Worm (Caenorhabditis elegans) whole organism, young adult: ENCODE results near the gene srw-69.

Experiments
- B0261.1 ChIP-seq: sonication (generic microtip); optimal IDR thresholded peaks from 2 replicates; lab custom pipeline; 2016; ENCODE audit warnings: mild to moderate bottlenecking, missing genetic modification characterization, moderate library complexity, missing compliant biosample characterization
- B0336.3 ChIP-seq: fragments of 200-800 bp; sonication (Bioruptor generic); IDR thresholded peaks from 2 replicates; pipeline ENCODE4 v1.3.6; 2022; ENCODE audit warnings: missing genetic modification characterization, missing compliant biosample characterization
- C06A6.2 ChIP-seq: fragments of 200-800 bp; sonication (Bioruptor generic); conservative IDR thresholded peaks from 2 replicates; pipeline ENCODE4 v1.3.6; 2022; ENCODE audit warnings: missing genetic modification characterization, missing compliant biosample characterization
- F10E7.11 ChIP-seq: sonication (generic microtip); optimal IDR thresholded peaks from 2 replicates; lab custom pipeline; 2017; ENCODE audit warnings: mild to moderate bottlenecking, missing genetic modification characterization, moderate library complexity, missing compliant biosample characterization
- F39B2.1 ChIP-seq: fragments of 200-800 bp; sonication (Bioruptor generic); IDR thresholded peaks from 2 replicates; pipeline ENCODE4 v1.3.6; 2022; ENCODE audit warnings: missing genetic modification reagents, missing genetic modification characterization, missing compliant biosample characterization
- F52B5.7 ChIP-seq: sonication (generic microtip); optimal IDR thresholded peaks from 2 replicates; lab custom pipeline; 2016; ENCODE audit warnings: mild to moderate bottlenecking, missing genetic modification characterization, missing compliant biosample characterization
- ZK185.1 ChIP-seq: sonication (generic microtip); optimal IDR thresholded peaks from 2 replicates; lab custom pipeline; 2016; ENCODE audit warnings: mild to moderate bottlenecking, missing genetic modification characterization, missing compliant biosample characterization; ENCODE audit not compliant: poor library complexity, severe bottlenecking
- ama-1 ChIP-seq, 3 experiments: fragments of 150-350 bp in 1 of 3; sonication (generic microtip) in 2 of 3; optimal IDR thresholded peaks; 2 replicates each; lab custom pipeline; 2014 to 2018; ENCODE audit warnings: missing biosample characterization in 2 of 3, missing genetic modification characterization in 2 of 3, missing genetic modification reagents in 2 of 3
- ceh-27 ChIP-seq: fragments of 200-800 bp; sonication (Bioruptor generic); optimal IDR thresholded peaks from 2 replicates; lab custom pipeline; 2018; ENCODE audit warnings: mild to moderate bottlenecking, missing genetic modification characterization, moderate library complexity, missing compliant biosample characterization
- ceh-40 ChIP-seq: fragments of 200-800 bp; sonication (Bioruptor generic); IDR thresholded peaks from 2 replicates; pipeline ENCODE4 v1.3.6; 2022; ENCODE audit warnings: missing genetic modification characterization, missing compliant biosample characterization
- ceh-58 ChIP-seq: fragments of 200-800 bp; sonication (Bioruptor generic); IDR thresholded peaks from 2 replicates; pipeline ENCODE4 v1.3.6; 2022; ENCODE audit warnings: missing genetic modification characterization, missing compliant biosample characterization
- ets-4 ChIP-seq: fragments of 200-800 bp; sonication (Bioruptor generic); optimal IDR thresholded peaks from 2 replicates; lab custom pipeline; 2018; ENCODE audit warnings: mild to moderate bottlenecking, missing genetic modification characterization, missing compliant biosample characterization
- gei-17 ChIP-seq: fragments of 200-800 bp; sonication (Bioruptor generic); optimal IDR thresholded peaks from 2 replicates; lab custom pipeline; 2018; ENCODE audit warnings: mild to moderate bottlenecking, missing genetic modification characterization, missing compliant biosample characterization
- hlh-26 ChIP-seq: fragments of 200-800 bp; sonication (Bioruptor generic); conservative IDR thresholded peaks from 2 replicates; pipeline ENCODE4 v1.3.6; 2022; ENCODE audit warnings: missing genetic modification reagents, missing genetic modification characterization, missing compliant biosample characterization
- hmg-20 ChIP-seq: fragments of 200-800 bp; sonication (Bioruptor generic); IDR thresholded peaks from 2 replicates; pipeline ENCODE4 v1.3.6; 2022; ENCODE audit warnings: missing genetic modification reagents, missing genetic modification characterization, missing compliant biosample characterization
- let-526 ChIP-seq: fragments of 200-800 bp; sonication (Bioruptor generic); IDR thresholded peaks from 2 replicates; pipeline ENCODE4 v1.3.6; 2022; ENCODE audit warnings: missing genetic modification reagents, missing genetic modification characterization, missing compliant biosample characterization
- lin-35 ChIP-seq, 3 experiments: fragments of 150-350 bp in 2 of 3; sonication (generic microtip) in 1 of 3; optimal IDR thresholded peaks; 2 replicates each; lab custom pipeline; 2014 to 2018; ENCODE audit warnings: missing biosample characterization in 3 of 3, missing genetic modification characterization in 3 of 3, missing genetic modification reagents in 3 of 3
- lin-40 ChIP-seq: sonication (generic microtip); optimal IDR thresholded peaks from 2 replicates; lab custom pipeline; 2016; ENCODE audit warnings: missing genetic modification characterization, mild to moderate bottlenecking, missing compliant biosample characterization, missing genotype, missing genetic modification reagents
- lsy-27 ChIP-seq: sonication (generic microtip); optimal IDR thresholded peaks from 2 replicates; lab custom pipeline; 2017; ENCODE audit warnings: missing genetic modification characterization, mild to moderate bottlenecking, missing compliant biosample characterization, antibody characterized with exemption, missing genotype, borderline replicate concordance; ENCODE audit not compliant: insufficient read depth
- nfyb-1 ChIP-seq: fragments of 200-800 bp; sonication (Bioruptor generic); IDR thresholded peaks from 2 replicates; pipeline ENCODE4 v1.3.6; 2022; ENCODE audit warnings: missing genetic modification reagents, missing genetic modification characterization, missing compliant biosample characterization
- pbrm-1 ChIP-seq: fragments of 200-800 bp; sonication (Bioruptor generic); IDR thresholded peaks from 2 replicates; pipeline ENCODE4 v1.3.6; 2022; ENCODE audit warnings: missing genetic modification reagents, missing genetic modification characterization, missing compliant biosample characterization
- sea-2 ChIP-seq: fragments of 200-800 bp; sonication (Bioruptor generic); IDR thresholded peaks from 2 replicates; pipeline ENCODE4 v1.3.6; 2022; ENCODE audit warnings: missing genetic modification characterization, missing compliant biosample characterization
- snpc-1.3 ChIP-seq: sonication (generic microtip); optimal IDR thresholded peaks from 2 replicates; lab custom pipeline; 2017; ENCODE audit warnings: missing genetic modification characterization, mild to moderate bottlenecking, missing compliant biosample characterization, antibody characterized with exemption, moderate library complexity, missing genotype, missing genetic modification reagents; ENCODE audit not compliant: insufficient read depth
- snpc-3.4 ChIP-seq: sonication (generic microtip); optimal IDR thresholded peaks from 2 replicates; lab custom pipeline; 2017; ENCODE audit warnings: missing genetic modification characterization, mild to moderate bottlenecking, missing compliant biosample characterization, antibody characterized with exemption, moderate library complexity, missing genotype, missing genetic modification reagents
- snpc-4 ChIP-seq, 5 experiments: fragments of 150-350 bp in 1 of 5; sonication (generic microtip) in 4 of 5; optimal IDR thresholded peaks; 2 replicates each; lab custom pipeline; 2014 to 2018; ENCODE audit warnings: missing genetic modification characterization in 5 of 5, missing biosample characterization in 3 of 5, antibody characterized with exemption in 2 of 5, mild to moderate bottlenecking in 2 of 5, missing compliant biosample characterization in 2 of 5, missing genotype in 2 of 5, moderate library complexity in 2 of 5, missing genetic modification reagents in 1 of 5
- xnd-1 ChIP-seq: sonication (generic microtip); optimal IDR thresholded peaks from 2 replicates; lab custom pipeline; 2016; ENCODE audit warnings: missing genotype, missing genetic modification reagents, missing genetic modification characterization, missing compliant biosample characterization
- zim-3 ChIP-seq: sonication (generic microtip); optimal IDR thresholded peaks from 2 replicates; lab custom pipeline; 2017; ENCODE audit warnings: mild to moderate bottlenecking, missing genetic modification characterization, moderate library complexity, missing compliant biosample characterization
- ztf-22 ChIP-seq: fragments of 200-800 bp; sonication (Bioruptor generic); optimal IDR thresholded peaks from 2 replicates; lab custom pipeline; 2018; ENCODE audit warnings: mild to moderate bottlenecking, missing genetic modification characterization, moderate library complexity, missing compliant biosample characterization
- ztf-26 ChIP-seq: sonication (generic microtip); optimal IDR thresholded peaks from 2 replicates; lab custom pipeline; 2017; ENCODE audit warnings: missing genetic modification characterization, missing compliant biosample characterization
- ztf-3 ChIP-seq: fragments of 200-800 bp; sonication (Bioruptor generic); optimal IDR thresholded peaks from 2 replicates; lab custom pipeline; 2018; ENCODE audit warnings: mild to moderate bottlenecking, missing genetic modification characterization, missing compliant biosample characterization

srw-69 gene

ce11 chrV:7415780-7416428, 12.9 kb downstream of the srw-69 start, which contains the start of gene F18E3.13 (continued):
- peak; percentile 74 for TF ChIP-seq nfyb-1

- no peak for TF ChIP-seq ceh-27 (GFP tag; lab: Kevin White, UChicago)
- TF ChIP-seq ama-1 (optimal IDR thresholded peaks at IDR 0.05; lab: Kevin White, UChicago) = peak; percentile 94
- TF ChIP-seq ama-1 (GFP tag; optimal IDR thresholded peaks at IDR 0.05; lab: Kevin White, UChicago) = no peak
Measured at ce11 chrV:7414909-7415308, 13.9 kb downstream of the srw-69 start, which contains the start of gene F18E3.12. Gene F18E3.12 (plus strand): TSS chrV:7414985.

DNA sequence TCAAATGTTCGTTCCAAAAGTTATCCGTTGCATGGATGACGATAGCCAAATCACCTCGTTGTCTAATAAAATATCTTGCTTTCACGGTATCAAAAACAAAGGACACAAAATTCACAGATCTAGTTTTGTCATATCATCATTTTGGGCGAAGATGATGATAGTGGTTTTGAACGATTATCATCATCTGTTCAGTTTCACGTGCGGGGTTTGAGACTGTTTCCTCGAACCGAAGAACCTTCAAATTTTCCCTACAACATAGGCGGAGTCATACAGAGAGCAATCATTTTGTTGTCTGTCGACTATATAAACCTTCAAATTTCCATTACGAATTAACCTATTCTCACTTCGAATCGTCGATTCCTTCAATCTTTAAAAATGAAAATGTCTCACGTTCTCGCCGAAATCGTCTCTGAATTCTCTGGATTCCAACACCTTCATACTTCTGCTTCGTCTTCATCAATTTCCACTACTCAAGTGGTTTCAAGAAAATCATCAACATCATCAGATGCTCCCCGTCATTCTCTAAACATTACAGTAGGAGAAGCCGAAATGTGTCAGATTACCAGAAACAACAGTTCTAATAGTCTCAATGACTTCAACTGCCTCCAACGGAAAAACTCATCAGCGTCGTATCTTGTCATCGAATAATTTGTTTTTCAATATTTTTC, 15.5 kb downstream of the srw-69 start, which contains the start of gene F18E3.11:
Gene F18E3.11 (plus strand): TSS at position 376 of the 668 bp plus-strand sequence.
- TF ChIP-seq B0336.3 (no peak), C06A6.2 (GFP tag; lab: Robert Waterston, UW) (0 out of 2 replicates have a peak, but pooled peaks have one; percentile 15), ama-1 (optimal IDR thresholded peaks at IDR 0.05; lab: Kevin White, UChicago) (peak; percentile 97), ama-1 (GFP tag; optimal IDR thresholded peaks at IDR 0.05; lab: Kevin White, UChicago) (no peak), xnd-1 (tag; lab: Kevin White, UChicago) (no peak), ztf-26 (tag; lab: Kevin White, UChicago) (peak; percentile 57), lin-40 (tag; lab: Kevin White, UChicago) (peak; percentile 48)

ce11 chrV:7411695-7412094, 17.1 kb downstream of the srw-69 start, which contains the start of gene str-41:
Gene str-41 (plus strand): TSS chrV:7411995.
- TF ChIP-seq F10E7.11 (tag; lab: Kevin White, UChicago) (no peak), hlh-26 (GFP tag; lab: Robert Waterston, UW) (no peak), let-526 (no peak), zim-3 (tag; lab: Kevin White, UChicago) (no peak), ztf-22 (GFP tag; lab: Kevin White, UChicago) (no peak), B0336.3 (no peak), lsy-27 (tag; lab: Kevin White, UChicago) (no peak), nfyb-1 (no peak), pbrm-1 (GFP tag; lab: Robert Waterston, UW) (no peak), ceh-40 (GFP tag; lab: Robert Waterston, UW) (no peak), ztf-26 (tag; lab: Kevin White, UChicago) (no peak), snpc-1.3 (no peak), F39B2.1 (GFP tag; lab: Robert Waterston, UW) (no peak), ceh-58 (GFP tag; lab: Robert Waterston, UW) (no peak)
- TF ChIP-seq, all 124 proteins: peak for 0

DNA sequence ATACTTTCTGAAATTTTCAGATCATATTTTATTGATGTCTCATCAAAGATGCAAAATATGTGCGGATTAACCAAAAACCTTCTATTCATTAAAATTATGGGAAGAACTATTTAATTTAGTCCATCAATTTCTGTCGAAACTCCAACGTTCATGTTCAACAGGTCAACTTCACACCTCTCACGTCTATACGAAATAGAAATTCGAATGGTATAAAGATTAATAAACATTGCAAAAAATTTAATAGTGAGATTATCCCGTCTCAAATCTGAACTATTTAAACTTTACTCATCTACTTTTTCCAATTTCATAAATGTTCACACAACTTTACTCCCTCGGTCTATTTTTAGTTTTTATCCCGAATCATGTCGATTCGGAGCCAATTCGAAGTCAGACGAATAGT, 19.2 kb downstream of the srw-69 start, which contains the start of gene R13D7.2:
Gene R13D7.2 (plus strand): TSS at position 301 of the 400 bp plus-strand sequence.
- TF ChIP-seq F10E7.11 (tag; lab: Kevin White, UChicago) = no peak
- TF ChIP-seq ceh-27 (GFP tag; lab: Kevin White, UChicago) = no peak
- TF ChIP-seq ztf-3 (GFP tag; lab: Kevin White, UChicago) = no peak
- TF ChIP-seq lin-35 (GFP tag; optimal IDR thresholded peaks at IDR 0.05; lab: Kevin White, UChicago) = no peak
- TF ChIP-seq snpc-4 (GFP tag; optimal IDR thresholded peaks at IDR 0.05; lab: Kevin White, UChicago) = no peak
- no peak for TF ChIP-seq snpc-4 (tag; optimal IDR thresholded peaks at IDR 0.05; lab: Kevin White, UChicago)
- no peak for TF ChIP-seq B0261.1 (tag; lab: Kevin White, UChicago)
- TF ChIP-seq sea-2 (GFP tag; lab: Robert Waterston, UW) = no peak
- no peak for TF ChIP-seq snpc-1.3
- TF ChIP-seq ZK185.1 (tag; lab: Kevin White, UChicago) = no peak
- TF ChIP-seq ets-4 (GFP tag; lab: Kevin White, UChicago) = no peak
- TF ChIP-seq F52B5.7 = no peak
- TF ChIP-seq nfyb-1 = no peak
- no peak for TF ChIP-seq gei-17 (GFP tag; lab: Kevin White, UChicago)
- TF ChIP-seq hmg-20 = no peak
- no peak for TF ChIP-seq snpc-3.4 (tag; lab: Kevin White, UChicago)
- TF ChIP-seq, all 124 proteins: peak for 0
